Fruit fly (Drosophila melanogaster) whole organism, prepupa: ENCODE data around the gene CG13005.

Experiments
- CG10631 ChIP-seq: fragments of 200-800 bp; sonication (Bioruptor generic); optimal IDR thresholded peaks from 2 replicates; lab custom pipeline; 2016; ENCODE audit warnings: missing biosample characterization, missing genetic modification characterization
- CG10669 ChIP-seq: fragments of 200-800 bp; sonication (Bioruptor generic); optimal IDR thresholded peaks from 3 replicates; lab custom pipeline; 2018; ENCODE audit warnings: missing biosample characterization, mild to moderate bottlenecking, missing genetic modification characterization, moderate library complexity
- CG11762 ChIP-seq: fragments of 200-800 bp; sonication (Bioruptor generic); optimal IDR thresholded peaks from 3 replicates; lab custom pipeline; 2016; ENCODE audit warnings: missing biosample characterization, missing genetic modification characterization; ENCODE audit not compliant: insufficient read depth
- CG11902 ChIP-seq: fragments of 200-800 bp; sonication (Bioruptor generic); optimal IDR thresholded peaks from 3 replicates; lab custom pipeline; 2016; ENCODE audit warnings: missing biosample characterization, missing genetic modification characterization
- CG15336 ChIP-seq: fragments of 200-800 bp; sonication (Bioruptor generic); IDR thresholded peaks from 2 replicates; pipeline ENCODE4 v1.3.6; 2022; ENCODE audit warnings: missing biosample characterization, missing genetic modification characterization
- CG1621 ChIP-seq: fragments of 200-800 bp; sonication (Bioruptor generic); optimal IDR thresholded peaks from 3 replicates; lab custom pipeline; 2018; ENCODE audit warnings: missing biosample characterization, mild to moderate bottlenecking, missing genetic modification characterization
- CG16779 ChIP-seq: fragments of 200-800 bp; sonication (Bioruptor generic); optimal IDR thresholded peaks from 3 replicates; lab custom pipeline; 2017; ENCODE audit warnings: missing biosample characterization, mild to moderate bottlenecking, missing genetic modification characterization
- CG3032 ChIP-seq: fragments of 200-800 bp; optimal IDR thresholded peaks from 2 replicates; lab custom pipeline; 2019; ENCODE audit warnings: missing biosample characterization, mild to moderate bottlenecking, missing genetic modification characterization, moderate library complexity
- CG31627 ChIP-seq: fragments of 200-800 bp; sonication (Bioruptor generic); optimal IDR thresholded peaks from 3 replicates; lab custom pipeline; 2016; ENCODE audit warnings: missing biosample characterization, missing genetic modification characterization
- CG32006 ChIP-seq: fragments of 200-800 bp; sonication (Bioruptor generic); optimal IDR thresholded peaks from 3 replicates; lab custom pipeline; 2017; ENCODE audit warnings: missing biosample characterization, mild to moderate bottlenecking, missing genetic modification characterization
- CG34406 ChIP-seq: fragments of 200-800 bp; sonication (Bioruptor generic); optimal IDR thresholded peaks from 3 replicates; lab custom pipeline; 2016; ENCODE audit warnings: missing biosample characterization, missing genetic modification characterization
- CG3919 ChIP-seq: fragments of 200-800 bp; sonication (Bioruptor generic); optimal IDR thresholded peaks from 3 replicates; lab custom pipeline; 2016; ENCODE audit warnings: missing biosample characterization, missing genetic modification characterization
- CG4318 ChIP-seq: fragments of 200-800 bp; sonication (Bioruptor generic); optimal IDR thresholded peaks from 3 replicates; lab custom pipeline; 2017; ENCODE audit warnings: missing biosample characterization, mild to moderate bottlenecking, missing genetic modification characterization
- CG6163 ChIP-seq: fragments of 200-800 bp; sonication (Bioruptor generic); IDR thresholded peaks from 3 replicates; pipeline ENCODE4 v1.3.6; 2022; ENCODE audit warnings: missing biosample characterization, missing genetic modification characterization
- CG6792 ChIP-seq: fragments of 200-800 bp; sonication (Bioruptor generic); optimal IDR thresholded peaks from 3 replicates; lab custom pipeline; 2016; ENCODE audit warnings: missing biosample characterization, missing genetic modification characterization
- CG6808 ChIP-seq: fragments of 200-800 bp; sonication (Bioruptor generic); optimal IDR thresholded peaks from 3 replicates; lab custom pipeline; 2017; ENCODE audit warnings: missing biosample characterization, missing genetic modification characterization, mild to moderate bottlenecking, moderate library complexity, missing genetic modification reagents
- CG6854 ChIP-seq: fragments of 200-800 bp; sonication (Bioruptor generic); optimal IDR thresholded peaks from 2 replicates; lab custom pipeline; 2017; ENCODE audit warnings: missing biosample characterization, mild to moderate bottlenecking, missing genetic modification characterization
- CG7368 ChIP-seq: fragments of 200-800 bp; sonication (Bioruptor generic); optimal IDR thresholded peaks from 3 replicates; lab custom pipeline; 2016; ENCODE audit warnings: missing biosample characterization, missing genetic modification characterization
- CG8632 ChIP-seq: fragments of 200-800 bp; sonication (Bioruptor generic); optimal IDR thresholded peaks from 3 replicates; lab custom pipeline; 2016; ENCODE audit warnings: missing biosample characterization, missing genetic modification characterization
- Eip75B ChIP-seq: fragments of 200-800 bp; sonication (Bioruptor generic); optimal IDR thresholded peaks from 3 replicates; lab custom pipeline; 2016; ENCODE audit warnings: missing biosample characterization, missing genetic modification characterization
- Eip78C ChIP-seq: fragments of 200-800 bp; sonication (Bioruptor generic); peaks from one replicate; lab custom pipeline; 2016; ENCODE audit warnings: missing biosample characterization, missing genetic modification characterization
- Eip93F ChIP-seq: fragments of 200-800 bp; sonication (Bioruptor generic); optimal IDR thresholded peaks from 2 replicates; lab custom pipeline; 2016; ENCODE audit warnings: missing biosample characterization, mild to moderate bottlenecking, missing genetic modification characterization
- Ets21C ChIP-seq: fragments of 200-800 bp; sonication (Bioruptor generic); optimal IDR thresholded peaks from 3 replicates; lab custom pipeline; 2016; ENCODE audit warnings: missing biosample characterization, missing genetic modification characterization
- Gug ChIP-seq: fragments of 200-800 bp; sonication (Bioruptor generic); IDR thresholded peaks from 2 replicates; pipeline ENCODE4 v1.3.6; 2022; ENCODE audit warnings: missing biosample characterization, missing genetic modification characterization
- Hr39 ChIP-seq: fragments of 200-800 bp; sonication (Bioruptor generic); optimal IDR thresholded peaks from 2 replicates; lab custom pipeline; 2016; ENCODE audit warnings: missing biosample characterization, missing genetic modification characterization
- Hr4 ChIP-seq: fragments of 200-800 bp; sonication (Bioruptor generic); optimal IDR thresholded peaks from 3 replicates; lab custom pipeline; 2016; ENCODE audit warnings: missing biosample characterization, missing genetic modification characterization
- Lpt ChIP-seq: fragments of 200-800 bp; sonication (Bioruptor generic); optimal IDR thresholded peaks from 3 replicates; lab custom pipeline; 2016; ENCODE audit warnings: missing biosample characterization, missing genetic modification characterization
- Met ChIP-seq: fragments of 200-800 bp; sonication (Bioruptor generic); optimal IDR thresholded peaks from 3 replicates; lab custom pipeline; 2016; ENCODE audit warnings: missing biosample characterization, missing genetic modification characterization
- OdsH ChIP-seq: fragments of 200-800 bp; sonication (Bioruptor generic); optimal IDR thresholded peaks from 3 replicates; lab custom pipeline; 2016; ENCODE audit warnings: missing biosample characterization, missing genetic modification characterization
- Smox ChIP-seq: fragments of 200-800 bp; sonication (Bioruptor generic); optimal IDR thresholded peaks from 3 replicates; lab custom pipeline; 2016; ENCODE audit warnings: missing biosample characterization, missing genetic modification characterization
- Sox102F ChIP-seq: fragments of 200-800 bp; sonication (Bioruptor generic); optimal IDR thresholded peaks from 2 replicates; lab custom pipeline; 2016; ENCODE audit warnings: missing biosample characterization, mild to moderate bottlenecking, missing genetic modification characterization
- Sox15 ChIP-seq: fragments of 200-800 bp; sonication (Bioruptor generic); optimal IDR thresholded peaks from 3 replicates; lab custom pipeline; 2016; ENCODE audit warnings: missing biosample characterization, missing genetic modification characterization
- achi ChIP-seq: fragments of 200-800 bp; sonication (Bioruptor generic); optimal IDR thresholded peaks from 3 replicates; lab custom pipeline; 2016; ENCODE audit warnings: missing biosample characterization, missing genetic modification characterization
- acj6 ChIP-seq: fragments of 200-800 bp; sonication (Bioruptor generic); optimal IDR thresholded peaks from 3 replicates; lab custom pipeline; 2016; ENCODE audit warnings: missing biosample characterization, missing genetic modification characterization
- cyc ChIP-seq: fragments of 200-800 bp; sonication (Bioruptor generic); optimal IDR thresholded peaks from 3 replicates; lab custom pipeline; 2016; ENCODE audit warnings: missing biosample characterization, missing genetic modification characterization
- dac ChIP-seq: fragments of 200-800 bp; sonication (Bioruptor generic); optimal IDR thresholded peaks from 2 replicates; lab custom pipeline; 2017; ENCODE audit warnings: missing biosample characterization, mild to moderate bottlenecking, missing genetic modification characterization
- dsx ChIP-seq: fragments of 200-800 bp; optimal IDR thresholded peaks from 3 replicates; lab custom pipeline; 2019; ENCODE audit warnings: missing biosample characterization, mild to moderate bottlenecking, missing genetic modification characterization, moderate library complexity; ENCODE audit not compliant: poor library complexity, severe bottlenecking
- eg ChIP-seq: fragments of 200-800 bp; sonication (Bioruptor generic); IDR thresholded peaks from 3 replicates; pipeline ENCODE4 v1.3.6; 2022; ENCODE audit warnings: missing biosample characterization, missing genetic modification characterization
- esn ChIP-seq: fragments of 200-800 bp; sonication (Bioruptor generic); optimal IDR thresholded peaks from 2 replicates; lab custom pipeline; 2016; ENCODE audit warnings: missing biosample characterization, mild to moderate bottlenecking, missing genetic modification characterization, moderate library complexity
- fd59A ChIP-seq: fragments of 200-800 bp; sonication (Bioruptor generic); optimal IDR thresholded peaks from 2 replicates; lab custom pipeline; 2017; ENCODE audit warnings: missing biosample characterization, mild to moderate bottlenecking, missing genetic modification characterization, missing genetic modification reagents
- fkh ChIP-seq: fragments of 200-800 bp; sonication (Bioruptor generic); optimal IDR thresholded peaks from 3 replicates; lab custom pipeline; 2017; ENCODE audit warnings: missing biosample characterization, mild to moderate bottlenecking, missing genetic modification characterization, moderate library complexity
- lz ChIP-seq: fragments of 200-800 bp; sonication (Bioruptor generic); optimal IDR thresholded peaks from 3 replicates; lab custom pipeline; 2016; ENCODE audit warnings: missing biosample characterization, missing genetic modification characterization
- net ChIP-seq: fragments of 200-800 bp; sonication (Bioruptor generic); optimal IDR thresholded peaks from 3 replicates; lab custom pipeline; 2016; ENCODE audit warnings: missing biosample characterization, missing genetic modification characterization
- spab ChIP-seq: fragments of 200-800 bp; sonication (Bioruptor generic); optimal IDR thresholded peaks from 2 replicates; lab custom pipeline; 2017; ENCODE audit warnings: missing biosample characterization, mild to moderate bottlenecking, missing genetic modification characterization, missing genetic modification reagents
- ss ChIP-seq, 2 experiments: fragments of 200-800 bp; sonication (Bioruptor generic); optimal IDR thresholded peaks; 2 replicates in 1 of 2; 3 replicates in 1 of 2; lab custom pipeline; 2017 to 2018; ENCODE audit warnings: mild to moderate bottlenecking in 2 of 2, missing biosample characterization in 2 of 2, missing genetic modification characterization in 2 of 2, moderate library complexity in 1 of 2
- topi ChIP-seq: fragments of 200-800 bp; sonication (Bioruptor generic); optimal IDR thresholded peaks from 3 replicates; lab custom pipeline; 2016; ENCODE audit warnings: missing biosample characterization, missing genetic modification characterization
- vri ChIP-seq: fragments of 200-800 bp; sonication (Bioruptor generic); optimal IDR thresholded peaks from 3 replicates; lab custom pipeline; 2016; ENCODE audit warnings: missing biosample characterization, mild to moderate bottlenecking, missing genetic modification characterization

The CG13005 gene

DNA sequence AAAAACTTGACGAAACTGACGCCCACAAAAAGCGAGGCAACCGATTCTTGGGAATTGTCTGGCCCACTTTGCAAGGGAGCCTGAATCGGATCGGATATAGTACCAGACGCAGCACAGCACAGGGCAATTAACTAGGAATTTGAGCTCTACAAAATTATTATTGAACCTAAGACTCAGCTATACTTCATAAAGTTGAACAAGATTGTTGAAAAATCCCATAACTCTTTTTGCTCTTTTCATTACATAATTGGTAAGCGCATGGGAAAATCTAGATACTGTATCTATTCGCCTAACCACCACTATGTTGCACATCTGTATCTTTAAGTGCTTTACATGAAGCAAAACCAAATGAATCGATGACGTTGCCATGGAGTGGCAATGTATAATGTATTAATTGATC lies 29.6 kb downstream of the CG13005 start (continued):
- TF ChIP-seq CG6808 (GFP tag; lab: Kevin White, UChicago) (peak; percentile 83), net (GFP tag; lab: Kevin White, UChicago) (peak; percentile 85), topi (GFP tag; lab: Kevin White, UChicago) (peak; percentile 73), CG7368 (peak; percentile 79), fkh (no peak), CG6854 (no peak), CG3032 (tag; lab: Kevin White, UChicago) (peak; percentile 84), achi (GFP tag; lab: Kevin White, UChicago) (peak; percentile 83), Eip93F (GFP tag; lab: Kevin White, UChicago) (no peak), CG3919 (GFP tag; lab: Kevin White, UChicago) (peak; percentile 86), CG10669 (GFP tag; lab: Kevin White, UChicago) (peak; percentile 89), Hr4 (peak; percentile 86), Eip78C (GFP tag; lab: Kevin White, UChicago) (peak; percentile 96), acj6 (peak; percentile 85), esn (GFP tag; lab: Kevin White, UChicago) (peak; percentile 62), dac (GFP tag; lab: Kevin White, UChicago) (peak; percentile 46), Ets21C (peak; percentile 32), CG16779 (tag; lab: Kevin White, UChicago) (peak; percentile 75), Hr39 (GFP tag; lab: Kevin White, UChicago) (peak; percentile 57), Sox15 (peak; percentile 62), CG8632 (GFP tag; lab: Kevin White, UChicago) (peak; percentile 78)

DNA sequence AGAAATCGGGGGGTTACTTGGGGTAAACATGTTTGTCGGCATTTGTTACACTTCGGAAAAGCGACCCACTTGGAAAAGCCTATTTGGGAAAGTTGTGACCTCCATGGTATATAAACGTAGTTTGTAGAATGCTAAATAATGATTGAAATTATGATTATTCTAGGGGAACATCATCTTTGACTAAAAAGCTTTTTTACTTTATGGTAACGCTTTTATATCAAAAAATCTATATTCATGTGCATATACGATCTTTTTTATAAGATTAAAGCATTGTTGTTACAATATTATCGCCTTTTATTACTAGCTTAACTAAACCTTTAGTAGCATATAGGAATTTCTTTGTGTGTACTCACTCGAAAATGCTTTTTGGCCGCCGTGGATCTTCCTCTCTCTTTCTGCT lies 30.8 kb downstream of the CG13005 start:
- TF ChIP-seq CG6163 (GFP tag; lab: Robert Waterston, UW) (peak; percentile 28; the same call in 1 of the 3 replicates), Gug (peak; percentile 74), acj6 (peak; percentile 70), Ets21C (peak; percentile 12), cyc (no peak), fkh (no peak), CG10669 (GFP tag; lab: Kevin White, UChicago) (no peak), ss (GFP tag; optimal IDR thresholded peaks at IDR 0.05; lab: Kevin White, UChicago) (no peak), dsx (peak; percentile 46), net (GFP tag; lab: Kevin White, UChicago) (peak; percentile 62), CG34406 (GFP tag; lab: Kevin White, UChicago) (peak; percentile 16), Lpt (peak; percentile 86), fd59A (GFP tag; lab: Kevin White, UChicago) (peak; percentile 8), CG11902 (GFP tag; lab: Kevin White, UChicago) (no peak), CG11762 (GFP tag; lab: Kevin White, UChicago) (no peak), CG3032 (tag; lab: Kevin White, UChicago) (peak; percentile 64), CG31627 (GFP tag; lab: Kevin White, UChicago) (peak; percentile 36), dac (GFP tag; lab: Kevin White, UChicago) (peak; percentile 71), CG10631 (GFP tag; lab: Kevin White, UChicago) (peak; percentile 77), vri (GFP tag; lab: Kevin White, UChicago) (no peak), CG15336 (peak; percentile 84; the same call in 1 of the 2 replicates), achi (GFP tag; lab: Kevin White, UChicago) (peak; percentile 74), CG6792 (GFP tag; lab: Kevin White, UChicago) (peak; percentile 63), eg (GFP tag; lab: Robert Waterston, UW) (peak; percentile 58; the same call in 2 of the 3 replicates), spab (GFP tag; lab: Kevin White, UChicago) (no peak), OdsH (GFP tag; lab: Kevin White, UChicago) (peak; percentile 73), topi (GFP tag; lab: Kevin White, UChicago) (peak; percentile 46), esn (GFP tag; lab: Kevin White, UChicago) (peak; percentile 65), Met (GFP tag; lab: Kevin White, UChicago) (peak; percentile 46), Hr4 (peak; percentile 63), CG1621 (tag; lab: Kevin White, UChicago) (no peak), Smox (GFP tag; lab: Kevin White, UChicago) (peak; percentile 38), Eip75B (peak; percentile 76), CG4318 (GFP tag; lab: Kevin White, UChicago) (peak; percentile 77), CG3919 (GFP tag; lab: Kevin White, UChicago) (peak; percentile 52), CG32006 (GFP tag; lab: Kevin White, UChicago) (peak; percentile 92), Sox102F (GFP tag; lab: Kevin White, UChicago) (peak; percentile 48), Eip93F (GFP tag; lab: Kevin White, UChicago) (no peak), Eip78C (GFP tag; lab: Kevin White, UChicago) (peak; percentile 94), lz (GFP tag; lab: Kevin White, UChicago) (peak; percentile 33), CG16779 (tag; lab: Kevin White, UChicago) (peak; percentile 70)
